Worm (Caenorhabditis elegans) whole organism, midembryonic: Measurements from ENCODE around the gene F14F7.5.
A peak's percentile ranks its signal among the peaks of the same experiment; 100 is the strongest.

ENCODE experiments used
- T22C8.4 ChIP-seq: fragments of 200-800 bp; sonication (Bioruptor generic); IDR thresholded peaks from 2 replicates; pipeline ENCODE4 v1.3.6; 2022; ENCODE audit warnings: missing genetic modification characterization, missing compliant biosample characterization
- cog-1 ChIP-seq: sonication (generic microtip); optimal IDR thresholded peaks from 2 replicates; lab custom pipeline; 2016; ENCODE audit warnings: missing genetic modification characterization, missing compliant biosample characterization
- flt-1 ChIP-seq: fragments of 200-800 bp; sonication (Bioruptor generic); IDR thresholded peaks from 2 replicates; pipeline ENCODE4 v1.3.6; 2022; ENCODE audit warnings: missing genetic modification characterization, missing compliant biosample characterization
- klf-2 ChIP-seq: fragments of 200-800 bp; sonication (Bioruptor generic); conservative IDR thresholded peaks from 2 replicates; pipeline ENCODE4 v1.3.6; 2022; ENCODE audit warnings: missing genetic modification reagents, missing genetic modification characterization, missing compliant biosample characterization
- med-1 ChIP-seq: sonication (generic microtip); optimal IDR thresholded peaks from 2 replicates; lab custom pipeline; 2017; ENCODE audit warnings: missing genetic modification characterization, mild to moderate bottlenecking, missing compliant biosample characterization, antibody characterized with exemption, missing genetic modification reagents; ENCODE audit not compliant: insufficient read depth
- ref-1 ChIP-seq: fragments of 200-800 bp; sonication (Bioruptor generic); conservative IDR thresholded peaks from 2 replicates; pipeline ENCODE4 v1.3.6; 2022; ENCODE audit warnings: missing genetic modification reagents, missing genetic modification characterization, missing compliant biosample characterization
- tab-1 ChIP-seq: fragments of 200-800 bp; sonication (Bioruptor generic); IDR thresholded peaks from 2 replicates; pipeline ENCODE4 v1.3.6; 2022; ENCODE audit warnings: missing genetic modification characterization, missing compliant biosample characterization
- ztf-23 ChIP-seq: fragments of 200-800 bp; sonication (Bioruptor generic); IDR thresholded peaks from 2 replicates; pipeline ENCODE4 v1.3.6; 2022; ENCODE audit warnings: missing genetic modification reagents, missing genetic modification characterization, missing compliant biosample characterization
- ztf-29 ChIP-seq: fragments of 200-800 bp; sonication (Bioruptor generic); IDR thresholded peaks from 2 replicates; pipeline ENCODE4 v1.3.6; 2022; ENCODE audit warnings: missing genetic modification reagents, missing genetic modification characterization, missing compliant biosample characterization

The F14F7.5 gene

DNA sequence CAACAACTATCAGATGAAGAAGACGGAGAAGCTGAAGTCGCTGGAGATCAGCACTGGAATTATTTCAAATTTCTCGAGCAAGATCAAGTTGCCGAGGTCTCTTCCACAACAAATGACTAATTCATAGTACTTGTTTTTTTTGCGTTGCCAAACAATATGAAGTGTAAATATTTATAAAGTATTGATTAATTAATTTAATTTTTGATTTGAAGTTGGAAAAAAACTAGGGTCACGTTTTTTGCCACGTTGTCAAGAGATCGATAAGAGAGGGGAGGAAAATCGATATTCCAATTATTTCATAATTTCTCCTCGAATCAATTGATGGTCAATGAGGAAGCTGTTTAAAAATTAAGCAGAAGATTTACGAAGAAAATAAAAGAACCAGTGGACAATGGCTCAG, 26.6 kb upstream of the F14F7.5 start, which contains the start of gene snf-7:
snf-7 (plus strand) TSS at position 301 of the 400 bp plus-strand sequence.
- TF ChIP-seq ref-1 (GFP tag; lab: Robert Waterston, UW) (no peak), flt-1 (no peak), ztf-29 (GFP tag; lab: Robert Waterston, UW) (no peak), T22C8.4 (GFP tag; lab: Robert Waterston, UW) (0 out of 2 replicates have a peak, but pooled peaks have one; percentile 51), med-1 (GFP tag; lab: Kevin White, UChicago) (no peak), tab-1 (GFP tag; lab: Robert Waterston, UW) (no peak), klf-2 (no peak), cog-1 (tag; lab: Kevin White, UChicago) (no peak)

DNA sequence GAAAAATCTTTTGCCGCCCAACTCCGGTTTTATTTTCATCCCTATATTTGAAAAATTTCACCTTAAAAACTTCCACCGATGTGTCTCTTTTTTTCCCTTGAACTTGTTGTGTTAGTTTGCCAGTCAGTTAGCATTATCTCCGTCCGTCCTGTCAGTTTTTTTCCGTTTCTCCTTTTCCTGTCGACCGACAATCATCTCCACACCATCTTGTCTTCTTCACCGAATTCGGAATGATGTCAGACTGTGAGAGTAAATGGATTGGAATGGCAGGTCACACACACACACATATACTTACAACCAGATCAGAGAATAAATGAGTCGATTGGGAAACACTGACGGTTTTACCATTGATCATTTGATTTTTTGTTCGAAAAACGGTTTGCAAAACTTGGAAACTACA, 19.9 kb upstream of the F14F7.5 start:
- no peak for TF ChIP-seq ztf-23
- TF ChIP-seq flt-1, result no peak

DNA sequence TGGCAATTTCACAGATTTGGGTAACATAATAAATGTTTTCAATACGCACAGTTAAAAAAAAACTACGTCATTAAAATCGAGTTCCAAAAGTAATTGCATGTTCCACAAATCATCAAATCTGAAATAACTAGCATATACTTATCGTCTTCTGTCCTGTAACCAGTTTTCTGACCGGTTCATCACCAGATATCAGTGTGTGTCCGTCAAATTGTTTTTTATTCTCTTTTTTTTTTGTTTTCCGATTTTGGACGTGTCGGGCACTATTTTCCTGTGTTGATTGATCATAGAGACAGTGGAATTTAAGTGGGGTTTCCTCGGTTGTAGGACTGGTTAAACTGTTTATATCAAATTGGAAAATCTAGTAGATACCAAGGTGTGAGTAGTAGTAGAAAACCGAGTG, 17.9 kb upstream of the F14F7.5 start:
- TF ChIP-seq klf-2 (no peak), cog-1 (tag; lab: Kevin White, UChicago) (no peak), ztf-23 (no peak), T22C8.4 (GFP tag; lab: Robert Waterston, UW) (no peak), flt-1 (no peak), ztf-29 (GFP tag; lab: Robert Waterston, UW) (no peak), tab-1 (GFP tag; lab: Robert Waterston, UW) (no peak), ref-1 (GFP tag; lab: Robert Waterston, UW) (no peak), med-1 (GFP tag; lab: Kevin White, UChicago) (no peak)

DNA sequence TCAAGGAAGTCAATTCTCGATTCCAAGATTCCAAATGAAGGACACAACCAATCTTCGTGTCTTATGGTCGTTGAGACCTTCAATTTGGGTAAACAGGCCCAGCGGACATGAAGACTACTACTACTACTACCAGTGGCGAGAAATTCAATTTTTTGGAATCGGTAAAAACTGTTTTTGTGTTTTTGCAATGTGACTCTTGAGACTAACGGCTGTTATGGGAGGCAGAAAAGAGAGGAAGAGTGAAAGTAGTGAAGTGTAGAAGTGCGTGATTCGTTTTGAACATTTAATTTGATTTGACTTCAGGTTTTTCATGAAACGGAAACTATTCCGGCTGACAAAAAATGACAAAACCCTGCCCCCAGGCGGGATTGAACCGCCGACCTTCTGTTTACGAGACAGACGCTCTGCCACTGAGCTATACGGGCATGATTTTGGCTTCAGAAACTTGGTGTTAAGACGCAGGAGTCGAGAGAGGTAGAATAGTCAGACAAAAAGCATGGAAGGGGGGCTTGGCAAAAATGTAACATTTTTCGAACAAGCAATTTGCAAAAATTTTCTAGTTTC, 16.0 kb upstream of the F14F7.5 start:
- TF ChIP-seq flt-1 (no peak), cog-1 (tag; lab: Kevin White, UChicago) (no peak), T22C8.4 (GFP tag; lab: Robert Waterston, UW) (no peak), med-1 (GFP tag; lab: Kevin White, UChicago) (no peak), klf-2 (no peak), ztf-23 (no peak), tab-1 (GFP tag; lab: Robert Waterston, UW) (no peak), ztf-29 (GFP tag; lab: Robert Waterston, UW) (no peak), ref-1 (GFP tag; lab: Robert Waterston, UW) (no peak)

DNA sequence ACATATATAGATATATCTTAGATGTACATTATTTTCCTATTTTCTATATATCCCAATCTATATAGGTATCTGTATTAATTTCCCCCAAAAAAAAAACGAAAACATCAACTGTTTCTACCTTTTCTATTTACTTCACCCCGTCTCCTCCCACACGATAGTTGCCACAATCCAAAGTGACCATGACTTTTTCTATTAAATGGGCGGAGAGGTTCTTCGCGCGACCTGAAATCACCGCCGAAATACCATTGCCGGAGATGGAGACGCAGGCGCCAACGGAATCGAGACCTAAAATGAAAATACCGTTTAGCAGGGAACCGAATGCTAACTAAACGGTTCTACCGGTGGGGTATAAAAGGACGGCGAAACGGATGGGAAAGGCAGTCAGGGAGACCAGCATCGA, 13.2 kb upstream of the F14F7.5 start, which contains the start of gene col-98:
col-98 (plus strand) TSS at position 390 of the 400 bp plus-strand sequence.
- TF ChIP-seq cog-1 (tag; lab: Kevin White, UChicago) (no peak), klf-2 (no peak), med-1 (GFP tag; lab: Kevin White, UChicago) (no peak), ztf-23 (no peak), T22C8.4 (GFP tag; lab: Robert Waterston, UW) (no peak), ztf-29 (GFP tag; lab: Robert Waterston, UW) (no peak), tab-1 (GFP tag; lab: Robert Waterston, UW) (no peak), ref-1 (GFP tag; lab: Robert Waterston, UW) (no peak), flt-1 (no peak)

DNA sequence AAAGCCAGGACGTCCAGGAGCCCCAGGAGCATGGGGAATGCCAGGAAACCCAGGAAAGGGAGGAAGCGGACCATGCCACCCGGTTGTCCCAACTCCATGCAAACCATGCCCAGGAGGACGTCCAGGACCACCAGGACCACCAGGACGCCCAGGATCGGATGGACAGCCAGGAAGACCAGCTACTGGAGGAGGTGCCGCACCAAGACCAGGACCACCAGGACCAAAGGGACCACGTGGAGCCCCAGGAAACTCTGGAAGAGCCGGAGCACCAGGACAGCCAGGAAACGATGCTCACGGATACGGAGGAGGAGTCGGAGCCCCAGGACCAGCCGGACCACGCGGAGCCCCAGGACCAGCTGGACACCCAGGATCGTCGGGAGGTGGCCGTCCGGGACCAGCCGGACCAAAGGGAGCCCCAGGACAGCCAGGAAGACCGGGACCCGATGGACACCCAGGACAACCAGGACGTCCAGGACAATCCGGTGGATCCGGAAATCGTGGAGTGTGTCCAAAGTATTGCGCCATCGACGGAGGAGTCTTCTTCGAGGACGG, 12.2 kb upstream of the F14F7.5 start:
- TF ChIP-seq med-1 (GFP tag; lab: Kevin White, UChicago) (no peak), tab-1 (GFP tag; lab: Robert Waterston, UW) (no peak), ref-1 (GFP tag; lab: Robert Waterston, UW) (no peak), T22C8.4 (GFP tag; lab: Robert Waterston, UW) (no peak), ztf-23 (no peak), klf-2 (no peak), cog-1 (tag; lab: Kevin White, UChicago) (no peak), flt-1 (no peak), ztf-29 (GFP tag; lab: Robert Waterston, UW) (no peak)

DNA sequence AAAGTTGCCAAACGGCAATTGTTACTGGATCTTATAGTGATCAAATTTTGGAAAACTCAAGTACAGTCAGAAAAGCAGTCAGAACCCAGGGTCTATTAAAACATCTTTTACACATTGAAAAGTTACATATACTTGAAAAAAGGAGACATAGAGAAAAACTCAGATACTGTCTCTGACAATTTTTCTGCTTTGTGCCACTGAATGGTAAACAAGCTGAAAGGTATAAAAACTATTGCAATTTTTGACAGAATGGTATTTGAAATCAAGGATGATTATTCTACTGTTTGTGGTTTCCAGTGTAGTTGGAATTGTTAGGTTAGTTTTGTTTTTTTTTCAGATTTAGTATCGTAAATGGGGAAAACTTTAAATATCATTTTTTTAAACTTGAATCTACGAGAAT, 11.1 kb upstream of the F14F7.5 start, which contains the start of gene cyp-13A11:
cyp-13A11 (plus strand) TSS at position 266 of the 400 bp plus-strand sequence.
- no peak for TF ChIP-seq cog-1 (tag; lab: Kevin White, UChicago)
- no peak for TF ChIP-seq ref-1 (GFP tag; lab: Robert Waterston, UW)
- no peak for TF ChIP-seq ztf-29 (GFP tag; lab: Robert Waterston, UW)
- no peak for TF ChIP-seq med-1 (GFP tag; lab: Kevin White, UChicago)
- no peak for TF ChIP-seq tab-1 (GFP tag; lab: Robert Waterston, UW)
- TF ChIP-seq flt-1, result no peak
- TF ChIP-seq T22C8.4 (GFP tag; lab: Robert Waterston, UW), result no peak
- TF ChIP-seq klf-2, result no peak
- no peak for TF ChIP-seq ztf-23

DNA sequence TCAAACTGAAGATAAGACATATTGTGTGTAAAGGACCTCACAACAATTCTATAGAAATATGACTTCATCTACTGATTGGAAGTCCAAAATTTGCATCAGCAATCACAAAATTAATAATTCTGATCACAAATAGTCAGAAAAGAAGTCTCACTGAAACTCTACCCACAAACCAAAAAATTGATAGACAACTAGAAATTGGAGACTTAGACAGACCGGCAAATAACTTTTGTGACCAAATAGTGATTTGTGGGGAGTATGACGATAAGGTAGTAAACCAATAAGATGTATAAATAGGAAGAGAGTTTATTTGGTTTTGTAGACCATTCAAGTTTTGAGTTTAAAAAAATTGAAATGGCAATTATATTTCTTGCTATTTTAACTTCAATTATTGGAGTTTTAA, 7.5 kb upstream of the F14F7.5 start, which contains the start of gene cyp-13A12:
cyp-13A12 (plus strand) TSS at position 267 of the 400 bp plus-strand sequence.
- TF ChIP-seq ztf-29 (GFP tag; lab: Robert Waterston, UW) (no peak), ztf-23 (no peak), flt-1 (no peak), T22C8.4 (GFP tag; lab: Robert Waterston, UW) (no peak), ref-1 (GFP tag; lab: Robert Waterston, UW) (no peak), klf-2 (no peak), cog-1 (tag; lab: Kevin White, UChicago) (no peak), tab-1 (GFP tag; lab: Robert Waterston, UW) (no peak), med-1 (GFP tag; lab: Kevin White, UChicago) (no peak)

DNA sequence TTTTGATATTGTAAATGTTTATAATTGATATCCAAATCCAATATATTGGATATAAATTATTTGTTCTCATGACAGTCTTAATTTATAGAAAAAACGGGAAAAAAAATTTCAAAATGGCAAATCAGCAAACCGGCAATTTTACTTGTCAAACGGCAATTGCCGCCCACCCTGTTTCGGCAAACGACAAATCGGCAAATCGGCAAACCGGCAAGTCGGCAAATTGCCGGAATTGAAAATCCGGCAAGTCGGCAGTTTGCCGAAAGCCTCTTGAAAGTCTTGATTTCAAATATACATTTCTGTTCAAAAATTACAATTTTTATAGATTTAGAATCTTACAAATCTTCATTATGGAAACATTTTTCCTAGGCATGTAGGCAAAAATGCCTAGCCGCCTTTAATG, 3.9 kb upstream of the F14F7.5 start:
- TF ChIP-seq T22C8.4 (GFP tag; lab: Robert Waterston, UW) (no peak), ztf-29 (GFP tag; lab: Robert Waterston, UW) (no peak), cog-1 (tag; lab: Kevin White, UChicago) (no peak), klf-2 (no peak), ztf-23 (no peak), tab-1 (GFP tag; lab: Robert Waterston, UW) (no peak), ref-1 (GFP tag; lab: Robert Waterston, UW) (no peak), flt-1 (no peak), med-1 (GFP tag; lab: Kevin White, UChicago) (no peak)
